Worm (Caenorhabditis elegans) whole organism, L2 larva: Measurements from ENCODE around the gene mdt-17.

Experiments
- F13H6.1 ChIP-seq: sonication (generic microtip); optimal IDR thresholded peaks from 2 replicates; lab custom pipeline; 2016; ENCODE audit warnings: missing genetic modification characterization, missing compliant biosample characterization
- alr-1 ChIP-seq: fragments of 150-350 bp; optimal IDR thresholded peaks from 2 replicates; lab custom pipeline; 2014; ENCODE audit warnings: missing biosample characterization, missing genetic modification characterization
- elt-1 ChIP-seq: fragments of 150-350 bp; optimal IDR thresholded peaks from 2 replicates; lab custom pipeline; 2014; ENCODE audit warnings: missing biosample characterization, missing genetic modification characterization
- nhr-10 ChIP-seq: sonication (generic microtip); optimal IDR thresholded peaks from 2 replicates; lab custom pipeline; 2017; ENCODE audit warnings: missing biosample characterization, missing genetic modification characterization
- nhr-11 ChIP-seq: fragments of 150-350 bp; optimal IDR thresholded peaks from 2 replicates; lab custom pipeline; 2014; ENCODE audit warnings: missing biosample characterization, missing genetic modification characterization
- nhr-12 ChIP-seq: fragments of 150-350 bp; optimal IDR thresholded peaks from 2 replicates; lab custom pipeline; 2014; ENCODE audit warnings: missing biosample characterization, missing genetic modification characterization
- nhr-237 ChIP-seq: fragments of 150-350 bp; optimal IDR thresholded peaks from 2 replicates; lab custom pipeline; 2014; ENCODE audit warnings: missing biosample characterization, missing genetic modification characterization
- nhr-77 ChIP-seq: fragments of 150-350 bp; optimal IDR thresholded peaks from 2 replicates; lab custom pipeline; 2014; ENCODE audit warnings: missing biosample characterization, missing genetic modification characterization
- snpc-4 ChIP-seq: fragments of 150-350 bp; optimal IDR thresholded peaks from 2 replicates; lab custom pipeline; 2014; ENCODE audit warnings: missing biosample characterization, missing genetic modification characterization
- ztf-4 ChIP-seq: fragments of 150-350 bp; optimal IDR thresholded peaks from 2 replicates; lab custom pipeline; 2014; ENCODE audit warnings: missing biosample characterization, missing genetic modification characterization

ce11 chrV:20249438-20250120 is 17.5 kb downstream of the mdt-17 start, which contains the start of gene swsn-1:
- TF ChIP-seq ztf-4 (tag; lab: Kevin White, UChicago) (no peak), snpc-4 (tag; lab: Kevin White, UChicago) (no peak), nhr-77 (tag; lab: Kevin White, UChicago) (no peak), nhr-12 (tag; lab: Kevin White, UChicago) (no peak), nhr-237 (tag; lab: Kevin White, UChicago) (no peak), alr-1 (tag; lab: Kevin White, UChicago) (no peak), nhr-11 (tag; lab: Kevin White, UChicago) (no peak), elt-1 (tag; lab: Kevin White, UChicago) (no peak), F13H6.1 (peak; percentile 42), nhr-10 (tag; lab: Kevin White, UChicago) (no peak)
